Worm (Caenorhabditis elegans) whole organism, mixed stage, embryonic: ENCODE data around the gene M04D8.7.

Source experiments
- bed-3 ChIP-seq: fragments of 200-800 bp; sonication (Bioruptor generic); optimal IDR thresholded peaks from 3 replicates; lab custom pipeline; 2018; ENCODE audit warnings: mild to moderate bottlenecking, missing genetic modification characterization, moderate library complexity, missing compliant biosample characterization
- elt-1 ChIP-seq: sonication (generic microtip); optimal IDR thresholded peaks from 2 replicates; lab custom pipeline; 2017; ENCODE audit warnings: missing genetic modification characterization, mild to moderate bottlenecking, missing compliant biosample characterization, antibody characterized with exemption, moderate library complexity, borderline replicate concordance; ENCODE audit not compliant: insufficient read depth
- elt-3 ChIP-seq: fragments of 150-350 bp; optimal IDR thresholded peaks from 2 replicates; lab custom pipeline; 2014; ENCODE audit warnings: missing biosample characterization, missing genetic modification characterization
- lin-13 ChIP-seq: fragments of 150-350 bp; optimal IDR thresholded peaks from 2 replicates; lab custom pipeline; 2014; ENCODE audit warnings: missing biosample characterization, missing genetic modification characterization
- lin-32 ChIP-seq: fragments of 200-800 bp; sonication (Bioruptor generic); optimal IDR thresholded peaks from 2 replicates; lab custom pipeline; 2018; ENCODE audit warnings: mild to moderate bottlenecking, missing genetic modification characterization, missing compliant biosample characterization
- mep-1 ChIP-seq: fragments of 150-350 bp; optimal IDR thresholded peaks from 2 replicates; lab custom pipeline; 2017; ENCODE audit warnings: missing biosample characterization, missing genetic modification reagents, missing genetic modification characterization, inconsistent platforms
- nhr-12 ChIP-seq: fragments of 150-350 bp; optimal IDR thresholded peaks from 2 replicates; lab custom pipeline; 2014; ENCODE audit warnings: missing biosample characterization, missing genetic modification characterization
- nhr-237 ChIP-seq: fragments of 150-350 bp; optimal IDR thresholded peaks from 2 replicates; lab custom pipeline; 2014; ENCODE audit warnings: missing biosample characterization, missing genetic modification characterization
- nhr-28 ChIP-seq: fragments of 150-350 bp; optimal IDR thresholded peaks from 2 replicates; lab custom pipeline; 2014; ENCODE audit warnings: missing biosample characterization, missing genetic modification characterization
- pha-4 ChIP-seq: fragments of 150-350 bp; optimal IDR thresholded peaks from 2 replicates; lab custom pipeline; 2018; ENCODE audit warnings: missing biosample characterization, missing genetic modification reagents, missing genetic modification characterization
- snpc-4 ChIP-seq: fragments of 150-350 bp; optimal IDR thresholded peaks from 2 replicates; lab custom pipeline; 2014; ENCODE audit warnings: missing biosample characterization, missing genetic modification characterization
- unc-62 ChIP-seq: fragments of 150-350 bp; optimal IDR thresholded peaks from 2 replicates; lab custom pipeline; 2014; ENCODE audit warnings: missing biosample characterization, missing genetic modification reagents, missing genetic modification characterization

DNA sequence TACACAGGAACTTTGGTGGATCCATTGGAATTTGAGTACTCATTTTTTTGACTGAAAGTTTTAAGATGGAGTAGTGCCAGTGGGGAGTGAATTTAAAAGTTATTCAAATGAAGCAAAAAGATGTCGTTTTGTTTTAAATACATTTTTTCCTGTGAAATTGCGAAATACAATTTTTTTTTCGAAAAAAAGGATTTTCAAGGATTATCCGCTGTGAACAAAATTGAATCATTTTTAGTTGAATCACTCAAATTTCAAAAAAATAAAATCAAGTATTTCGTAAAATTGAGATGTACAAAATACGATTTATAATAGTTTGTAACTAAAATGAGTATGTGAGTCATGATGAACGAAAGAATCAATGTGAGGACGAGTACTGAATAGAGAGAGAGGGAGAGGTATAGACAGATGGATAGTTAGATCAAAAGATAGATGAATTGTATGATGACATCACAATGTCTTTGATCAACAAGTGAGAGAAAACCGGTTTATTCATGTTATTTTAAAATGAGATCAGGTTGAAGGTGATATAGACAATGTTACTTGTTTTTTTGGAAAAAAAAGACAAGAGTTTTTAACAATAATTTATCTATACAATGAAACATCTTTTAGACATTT is 30.4 kb upstream of the M04D8.7 start, which contains the start of gene C05B5.8:
- TF ChIP-seq elt-1 (tag; lab: Kevin White, UChicago) (no peak), lin-13 (tag; lab: Kevin White, UChicago) (no peak), mep-1 (tag; lab: Kevin White, UChicago) (no peak), elt-3 (tag; lab: Kevin White, UChicago) (no peak), unc-62 (GFP tag; lab: Kevin White, UChicago) (no peak), pha-4 (no peak), bed-3 (GFP tag; lab: Kevin White, UChicago) (no peak), lin-32 (no peak), nhr-12 (tag; lab: Kevin White, UChicago) (no peak), snpc-4 (tag; lab: Kevin White, UChicago) (no peak), nhr-28 (no peak), nhr-237 (tag; lab: Kevin White, UChicago) (no peak)
